Fruit fly (Drosophila melanogaster): Measurements from ENCODE around the gene CG2656.

The CG2656 gene

dm6 chr3R:7150544-7151406 is 6.3 kb downstream of the CG2656 start, which contains the start of the genes gfzf and Sas-4 (continued):
- TF ChIP-seq slbo (GFP tag; IDR thresholded peaks at IDR 0.05) (peak; percentile 84), sens (GFP tag) (peak; percentile 91), tx (GFP tag; optimal IDR thresholded peaks at IDR 0.05) (peak; percentile 29), nerfin-2 (GFP tag; IDR thresholded peaks at IDR 0.05; ENCODE audit: partially characterized antibody) (no peak), Usf (GFP tag; optimal IDR thresholded peaks at IDR 0.05) (peak; percentile 64), cg (GFP tag; optimal IDR thresholded peaks at IDR 0.05) (no peak), CG3838 (GFP tag; optimal IDR thresholded peaks at IDR 0.05) (no peak), cwo (GFP tag; optimal IDR thresholded peaks at IDR 0.05) (no peak), zfh2 (GFP tag; optimal IDR thresholded peaks at IDR 0.05) (peak; percentile 70), dysf (GFP tag; IDR thresholded peaks at IDR 0.05) (peak; percentile 49; the same call in 1 of the 3 replicates), CG13894 (tag; optimal IDR thresholded peaks at IDR 0.05) (peak; percentile 9), ato (GFP tag; IDR thresholded peaks at IDR 0.05; ENCODE audit: partially characterized antibody) (no peak), jumu (GFP tag; optimal IDR thresholded peaks at IDR 0.05) (peak; percentile 51), CG10543 (GFP tag; optimal IDR thresholded peaks at IDR 0.05) (peak; percentile 57), jigr1 (GFP tag; IDR thresholded peaks at IDR 0.05) (0 out of 3 replicates have a peak, but pooled peaks have one; percentile 35), CG17829 (tag; optimal IDR thresholded peaks at IDR 0.05) (peak; percentile 44), CG10431 (GFP tag; optimal IDR thresholded peaks at IDR 0.05) (no peak), onecut (GFP tag; IDR thresholded peaks at IDR 0.05) (no peak), sna (GFP tag; IDR thresholded peaks at IDR 0.05; ENCODE audit: partially characterized antibody) (no peak), lmd (GFP tag; IDR thresholded peaks at IDR 0.05) (peak; percentile 74; the same call in 1 of the 2 replicates), CG3281 (GFP tag; optimal IDR thresholded peaks at IDR 0.05) (peak; percentile 75), bbx (GFP tag; IDR thresholded peaks at IDR 0.05; ENCODE audit: partially characterized antibody) (no peak), dmrt11E (tag; optimal IDR thresholded peaks at IDR 0.05) (peak; percentile 66), CG6689 (GFP tag; IDR thresholded peaks at IDR 0.05) (peak; percentile 77), CG2129 (GFP tag; IDR thresholded peaks at IDR 0.05; ENCODE audit: partially characterized antibody) (no peak), Lhr (GFP tag; optimal IDR thresholded peaks at IDR 0.05) (peak; percentile 35), Med (GFP tag) (peak; percentile 82), nmo (GFP tag; optimal IDR thresholded peaks at IDR 0.05) (peak; percentile 76), CG11696 (GFP tag; IDR thresholded peaks at IDR 0.05) (0 out of 2 replicates have a peak, but pooled peaks have one; percentile 35), CG4424 (GFP tag; optimal IDR thresholded peaks at IDR 0.05) (peak; percentile 68), YL-1 (GFP tag; optimal IDR thresholded peaks at IDR 0.05) (peak; percentile 65), CG9932 (GFP tag; IDR thresholded peaks at IDR 0.05) (peak; percentile 79), CHES-1-like (GFP tag; optimal IDR thresholded peaks at IDR 0.05) (no peak), Lpt (GFP tag; optimal IDR thresholded peaks at IDR 0.05) (no peak), gem (tag; optimal IDR thresholded peaks at IDR 0.05) (no peak), odd (GFP tag; optimal IDR thresholded peaks at IDR 0.05) (no peak), CG11695 (GFP tag; IDR thresholded peaks at IDR 0.05) (peak; percentile 52; the same call in 1 of the 3 replicates), MTF-1 (GFP tag; optimal IDR thresholded peaks at IDR 0.05; ENCODE audit: borderline replicate concordance) (no peak), CG18599 (GFP tag; optimal IDR thresholded peaks at IDR 0.05) (no peak), sr (GFP tag; IDR thresholded peaks at IDR 0.05) (no peak), CG7839 (tag; optimal IDR thresholded peaks at IDR 0.05) (peak; percentile 54), NC2β (GFP tag; optimal IDR thresholded peaks at IDR 0.05) (no peak), az2 (GFP tag; optimal IDR thresholded peaks at IDR 0.05) (peak; percentile 58), Oli (tag; optimal IDR thresholded peaks at IDR 0.05) (peak; percentile 47), caup (GFP tag; optimal IDR thresholded peaks at IDR 0.05; ENCODE audit: severe bottlenecking) (no peak), sob (GFP tag; IDR thresholded peaks at IDR 0.05) (peak; percentile 70; the same call in 1 of the 2 replicates), da (GFP tag; optimal IDR thresholded peaks at IDR 0.05) (no peak), ac (GFP tag; optimal IDR thresholded peaks at IDR 0.05) (no peak)
